Fruit fly (Drosophila melanogaster): ENCODE measurements around the gene bip1.

The bip1 gene

DNA sequence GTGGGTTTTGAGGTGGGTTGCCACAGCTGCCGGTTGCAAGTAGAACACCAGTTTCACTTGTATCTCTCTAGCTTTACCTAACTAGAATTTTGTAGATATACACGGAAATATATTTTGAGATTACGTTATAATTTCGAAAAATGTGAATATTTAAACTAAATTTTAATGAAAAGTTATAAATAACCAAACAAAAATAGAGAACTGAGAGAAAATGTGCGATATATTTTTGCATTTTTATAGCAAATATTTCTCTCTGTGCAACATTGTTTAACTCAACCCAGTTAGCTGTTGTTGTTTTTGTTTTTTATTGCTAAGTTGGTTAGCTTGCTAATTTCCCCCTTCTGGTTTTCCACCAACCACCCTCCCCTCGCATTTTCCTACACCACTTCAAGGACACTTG is 14.9 kb downstream of the bip1 start:
- TF ChIP-seq trem (tag; optimal IDR thresholded peaks at IDR 0.05) (no peak), bsh (GFP tag; optimal IDR thresholded peaks at IDR 0.05) (peak in 1 of 2 experiments; percentile 26), CG8388 (GFP tag; optimal IDR thresholded peaks at IDR 0.05) (peak; percentile 7), CG9609 (GFP tag; optimal IDR thresholded peaks at IDR 0.05) (no peak), sens (GFP tag) (peak; percentile 30), CG13296 (GFP tag; optimal IDR thresholded peaks at IDR 0.05) (no peak), CG15696 (tag; optimal IDR thresholded peaks at IDR 0.05) (no peak), CG12391 (tag; optimal IDR thresholded peaks at IDR 0.05) (peak; percentile 28), salm (tag; optimal IDR thresholded peaks at IDR 0.05) (no peak), CG11093 (GFP tag; IDR thresholded peaks at IDR 0.05) (no peak), Antp (GFP tag; optimal IDR thresholded peaks at IDR 0.05) (no peak), mirr (GFP tag; optimal IDR thresholded peaks at IDR 0.05) (no peak), CG2889 (GFP tag; IDR thresholded peaks at IDR 0.05) (no peak), Xrp1 (GFP tag; IDR thresholded peaks at IDR 0.05) (peak; percentile 44), gem (tag; optimal IDR thresholded peaks at IDR 0.05) (peak; percentile 35), CG17568 (GFP tag; optimal IDR thresholded peaks at IDR 0.05) (no peak), Blimp-1 (GFP tag; optimal IDR thresholded peaks at IDR 0.05) (peak; percentile 14), oc (tag; optimal IDR thresholded peaks at IDR 0.05) (no peak), stc (GFP tag; IDR thresholded peaks at IDR 0.05) (peak; percentile 44; the same call in 1 of the 2 replicates), eyg (GFP tag; optimal IDR thresholded peaks at IDR 0.05) (no peak), row (GFP tag; IDR thresholded peaks at IDR 0.05) (0 out of 3 replicates have a peak, but pooled peaks have one; percentile 12), hth (optimal IDR thresholded peaks at IDR 0.05) (no peak), HLH3B (GFP tag; IDR thresholded peaks at IDR 0.05) (no peak), zf30C (GFP tag; optimal IDR thresholded peaks at IDR 0.05) (no peak), CG43689 (GFP tag; IDR thresholded peaks at IDR 0.05) (no peak), gsb-n (tag; optimal IDR thresholded peaks at IDR 0.05) (no peak), hkb (optimal IDR thresholded peaks at IDR 0.05) (no peak), hkb (GFP tag; IDR thresholded peaks at IDR 0.05) (0 out of 2 replicates have a peak, but pooled peaks have one; percentile 8), Drgx (GFP tag; IDR thresholded peaks at IDR 0.05) (peak; percentile 72), CG8944 (GFP tag; optimal IDR thresholded peaks at IDR 0.05) (no peak), CG12659 (GFP tag; optimal IDR thresholded peaks at IDR 0.05) (peak; percentile 1), Rx (GFP tag; IDR thresholded peaks at IDR 0.05) (no peak), CG10209 (GFP tag; optimal IDR thresholded peaks at IDR 0.05) (no peak), HLHmδ (GFP tag; optimal IDR thresholded peaks at IDR 0.05) (no peak), CG32767 (GFP tag; IDR thresholded peaks at IDR 0.05) (no peak)

DNA sequence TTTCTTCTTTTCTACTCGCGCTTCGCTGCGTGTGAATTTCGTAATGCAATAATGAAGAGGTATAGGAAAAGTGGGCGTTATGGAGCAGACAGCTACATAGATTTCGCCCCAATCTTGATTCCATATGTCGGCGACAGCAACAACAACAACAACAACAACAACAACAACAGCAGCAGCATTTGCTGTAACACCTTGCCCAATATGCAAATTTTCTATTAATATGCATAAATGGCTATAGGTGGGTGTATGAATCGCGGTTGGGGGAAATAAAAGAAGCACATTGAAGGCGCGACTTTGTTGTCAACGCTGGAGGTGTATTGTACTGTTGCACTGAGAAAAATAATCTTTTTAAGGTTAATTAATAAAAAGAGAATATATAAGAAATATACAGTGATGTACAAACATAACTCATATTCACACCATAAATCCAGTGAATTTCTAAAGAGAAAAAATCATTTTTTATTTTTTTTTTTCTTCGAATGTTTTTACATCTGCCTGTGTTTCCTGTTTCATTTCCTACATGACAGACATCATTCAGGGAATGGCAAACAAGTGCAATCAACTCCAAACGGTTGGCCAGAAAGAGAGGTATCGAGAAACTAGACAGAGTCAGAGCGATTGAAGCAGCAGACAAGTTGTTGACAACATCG is 16.9 kb downstream of the bip1 start:
- no peak for TF ChIP-seq CG6683 (GFP tag; optimal IDR thresholded peaks at IDR 0.05)
- peak; percentile 22 for TF ChIP-seq CG13424 (tag; optimal IDR thresholded peaks at IDR 0.05)
- peak; percentile 58 for TF ChIP-seq stc (GFP tag; IDR thresholded peaks at IDR 0.05)
- TF ChIP-seq Xbp1 (GFP tag; optimal IDR thresholded peaks at IDR 0.05), result peak; percentile 13
- no peak for TF ChIP-seq CG9876 (GFP tag; optimal IDR thresholded peaks at IDR 0.05)
- no peak for TF ChIP-seq crc (GFP tag; optimal IDR thresholded peaks at IDR 0.05)
- no peak for TF ChIP-seq MBD-R2 (GFP tag; IDR thresholded peaks at IDR 0.05)
- peak; percentile 4 for TF ChIP-seq CG12942 (GFP tag; optimal IDR thresholded peaks at IDR 0.05)
- TF ChIP-seq Fer1 (GFP tag; optimal IDR thresholded peaks at IDR 0.05), result peak; percentile 4
- no peak for TF ChIP-seq ranshi (GFP tag; IDR thresholded peaks at IDR 0.05)
- TF ChIP-seq Sin3A (optimal IDR thresholded peaks at IDR 0.05), result no peak
- no peak for TF ChIP-seq hkb (optimal IDR thresholded peaks at IDR 0.05)
- peak; percentile 66 for TF ChIP-seq hkb (GFP tag; IDR thresholded peaks at IDR 0.05)
- peak; percentile 34 for TF ChIP-seq fd96Cb (tag; optimal IDR thresholded peaks at IDR 0.05)
- TF ChIP-seq peb (GFP tag; IDR thresholded peaks at IDR 0.05), result no peak
- peak; percentile 36 for TF ChIP-seq CG18262 (tag; optimal IDR thresholded peaks at IDR 0.05)
- TF ChIP-seq CG10979 (tag; optimal IDR thresholded peaks at IDR 0.05), result peak; percentile 31
- TF ChIP-seq CG4707 (GFP tag; optimal IDR thresholded peaks at IDR 0.05), result no peak
- TF ChIP-seq Atf6 (GFP tag; IDR thresholded peaks at IDR 0.05), result no peak
- no peak for TF ChIP-seq nom (GFP tag; optimal IDR thresholded peaks at IDR 0.05)
- TF ChIP-seq row (GFP tag; IDR thresholded peaks at IDR 0.05), result peak; percentile 47
